Fruit fly (Drosophila melanogaster): ENCODE data around the gene cas.

DNA sequence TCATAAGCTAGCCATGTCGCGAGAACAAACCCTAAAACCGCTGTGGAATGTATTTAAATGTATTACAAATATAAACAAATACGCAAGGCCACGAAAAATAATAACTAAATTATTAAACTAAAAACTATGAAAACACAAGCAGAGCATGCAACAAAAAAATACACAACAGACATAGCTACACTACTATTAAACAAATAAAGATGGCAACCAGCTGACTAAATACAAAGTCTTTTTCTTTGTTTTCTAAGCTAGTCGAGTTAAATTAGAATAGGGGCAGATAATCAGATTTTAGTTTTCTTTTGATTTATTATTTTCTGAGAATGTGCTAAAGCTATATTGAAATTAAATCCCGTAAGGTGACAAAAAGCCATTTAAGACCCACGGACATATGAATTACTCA, 30.0 kb upstream of the cas start:
- TF ChIP-seq CG14655 (GFP tag; optimal IDR thresholded peaks at IDR 0.05), result no peak
- no peak for TF ChIP-seq fd96Ca (GFP tag; IDR thresholded peaks at IDR 0.05)
- TF ChIP-seq Pif1B (GFP tag; optimal IDR thresholded peaks at IDR 0.05), result no peak

All from whole organism, pupa.